Fruit fly (Drosophila melanogaster): Measurements from ENCODE around the gene ppk5.

The ppk5 gene

DNA sequence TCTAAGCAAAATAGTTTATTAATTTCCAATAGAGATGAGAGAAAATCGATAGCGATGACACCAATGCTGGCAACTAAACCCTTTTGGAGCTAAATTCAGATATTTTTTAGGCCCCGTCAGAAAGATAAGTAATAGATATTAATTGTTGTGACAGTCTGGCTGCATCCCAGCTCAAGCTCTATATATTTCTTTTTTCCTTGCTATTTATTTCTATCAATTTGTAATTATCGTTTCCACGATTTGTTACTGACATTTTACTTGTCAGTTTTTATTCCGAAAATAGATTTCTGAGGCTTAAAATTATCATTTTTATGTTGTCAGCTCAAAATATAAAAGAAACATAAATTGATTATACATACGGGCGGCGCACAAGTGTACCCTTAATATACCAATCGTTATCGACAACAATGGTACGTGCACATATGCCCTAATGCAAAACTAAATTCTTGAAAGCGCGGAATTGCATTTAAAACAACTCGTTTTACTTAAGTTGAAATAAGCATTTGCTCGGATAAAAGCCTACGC is 34.5 kb downstream of the ppk5 start, which contains the start of the genes CRIF and SMC5 (continued):
- peak; percentile 46 for TF ChIP-seq Fer3 (tag; optimal IDR thresholded peaks at IDR 0.05)
- 0 out of 3 replicates have a peak, but pooled peaks have one; percentile 58 for TF ChIP-seq CG34422 (GFP tag; IDR thresholded peaks at IDR 0.05)
- peak; percentile 58 for TF ChIP-seq CG4820 (GFP tag; optimal IDR thresholded peaks at IDR 0.05)
- TF ChIP-seq p53 (GFP tag; optimal IDR thresholded peaks at IDR 0.05): peak; percentile 48
- TF ChIP-seq CG9876 (GFP tag; optimal IDR thresholded peaks at IDR 0.05): peak; percentile 48
- TF ChIP-seq CG4854 (GFP tag; optimal IDR thresholded peaks at IDR 0.05): peak; percentile 34
- peak; percentile 67 for TF ChIP-seq az2 (GFP tag; optimal IDR thresholded peaks at IDR 0.05)
- TF ChIP-seq CG8290 (GFP tag; optimal IDR thresholded peaks at IDR 0.05): peak; percentile 70
- TF ChIP-seq CG8290 (tag; optimal IDR thresholded peaks at IDR 0.05): no peak
- TF ChIP-seq Abd-B (GFP tag; optimal IDR thresholded peaks at IDR 0.05): peak; percentile 73
- TF ChIP-seq ab (GFP tag; optimal IDR thresholded peaks at IDR 0.05): no peak
- peak; percentile 97 for TF ChIP-seq sens (GFP tag)
- TF ChIP-seq h (optimal IDR thresholded peaks at IDR 0.05): no peak
- TF ChIP-seq wek (GFP tag; optimal IDR thresholded peaks at IDR 0.05): peak; percentile 94
- peak; percentile 85 for TF ChIP-seq CG13775 (GFP tag; optimal IDR thresholded peaks at IDR 0.05)
- peak; percentile 44 for TF ChIP-seq Fer1 (GFP tag; optimal IDR thresholded peaks at IDR 0.05)
- peak; percentile 69 for TF ChIP-seq CG9609 (GFP tag; optimal IDR thresholded peaks at IDR 0.05)
- no peak for TF ChIP-seq CG17385 (GFP tag; optimal IDR thresholded peaks at IDR 0.05)
- peak; percentile 93 for TF ChIP-seq Med (GFP tag)
- no peak for TF ChIP-seq Vsx1 (GFP tag; optimal IDR thresholded peaks at IDR 0.05)
- peak; percentile 0 for TF ChIP-seq en (GFP tag; optimal IDR thresholded peaks at IDR 0.05)
- TF ChIP-seq wor (GFP tag; IDR thresholded peaks at IDR 0.05): no peak
- peak; percentile 64 for TF ChIP-seq CG10267 (tag; optimal IDR thresholded peaks at IDR 0.05)
- TF ChIP-seq nerfin-1 (tag; optimal IDR thresholded peaks at IDR 0.05): peak; percentile 42
- no peak for TF ChIP-seq mld (GFP tag; IDR thresholded peaks at IDR 0.05; ENCODE audit: partially characterized antibody)
- no peak for TF ChIP-seq grn (GFP tag; optimal IDR thresholded peaks at IDR 0.05)
- peak in 1 of 2 experiments; percentile 75 for TF ChIP-seq Pdp1 (GFP tag; optimal IDR thresholded peaks at IDR 0.05)
- no peak for TF ChIP-seq fru (optimal IDR thresholded peaks at IDR 0.05)
- TF ChIP-seq E2f2 (GFP tag; IDR thresholded peaks at IDR 0.05): peak; percentile 61
- peak; percentile 95 for TF ChIP-seq CG30020 (tag; optimal IDR thresholded peaks at IDR 0.05)
- peak; percentile 44 for TF ChIP-seq Ada2b (GFP tag; IDR thresholded peaks at IDR 0.05)
- no peak for TF ChIP-seq pita (GFP tag; optimal IDR thresholded peaks at IDR 0.05)
- TF ChIP-seq scrt (GFP tag; optimal IDR thresholded peaks at IDR 0.05): no peak
- peak; percentile 46 for TF ChIP-seq Scr (GFP tag; IDR thresholded peaks at IDR 0.05; ENCODE audit: partially characterized antibody)
- TF ChIP-seq CG16815 (GFP tag; optimal IDR thresholded peaks at IDR 0.05): peak; percentile 54
- no peak for TF ChIP-seq ham (GFP tag; IDR thresholded peaks at IDR 0.05)
- TF ChIP-seq CG12942 (GFP tag; optimal IDR thresholded peaks at IDR 0.05): peak; percentile 62
- peak; percentile 61 for TF ChIP-seq chn (GFP tag; optimal IDR thresholded peaks at IDR 0.05)
- no peak for TF ChIP-seq org-1 (GFP tag; optimal IDR thresholded peaks at IDR 0.05)
- TF ChIP-seq hb (GFP tag; IDR thresholded peaks at IDR 0.05; ENCODE audit: partially characterized antibody): no peak
- peak; percentile 34 for TF ChIP-seq CG3163 (GFP tag; optimal IDR thresholded peaks at IDR 0.05)
- TF ChIP-seq rib (GFP tag; IDR thresholded peaks at IDR 0.05): no peak
- TF ChIP-seq Sry-β (GFP tag; optimal IDR thresholded peaks at IDR 0.05): peak; percentile 94
- TF ChIP-seq sima (GFP tag; optimal IDR thresholded peaks at IDR 0.05): peak; percentile 26
- TF ChIP-seq CG12299 (tag; optimal IDR thresholded peaks at IDR 0.05): peak; percentile 57
- peak; percentile 61 for TF ChIP-seq zen (tag; optimal IDR thresholded peaks at IDR 0.05)
- TF ChIP-seq esg (GFP tag; conservative IDR thresholded peaks at IDR 0.05): peak; percentile 48
- TF ChIP-seq GATAe (GFP tag; conservative IDR thresholded peaks at IDR 0.05): no peak; the same call in 1 of the 2 replicates
- TF ChIP-seq Oli (tag; optimal IDR thresholded peaks at IDR 0.05): peak; percentile 56
- TF ChIP-seq Xbp1 (GFP tag; optimal IDR thresholded peaks at IDR 0.05): peak; percentile 81
- peak in 1 of 2 experiments; percentile 59 for TF ChIP-seq tll (GFP tag; optimal IDR thresholded peaks at IDR 0.05)

Data from whole organism, embryonic.